Worm (Caenorhabditis elegans): ENCODE measurements around the gene nas-31.

ce11 chrV:10901125-10901524 lies 20.5 kb downstream of the nas-31 start, which contains the start of gene spp-16:
- TF ChIP-seq C04F5.9 (tag; optimal IDR thresholded peaks at IDR 0.05) (no peak), lin-13 (GFP tag; optimal IDR thresholded peaks at IDR 0.05) (no peak), ces-1 (GFP tag; optimal IDR thresholded peaks at IDR 0.05) (no peak), unc-86 (tag; optimal IDR thresholded peaks at IDR 0.05) (no peak), nhr-20 (tag; optimal IDR thresholded peaks at IDR 0.05) (no peak), ztf-11 (tag; optimal IDR thresholded peaks at IDR 0.05) (no peak), lir-3 (tag; optimal IDR thresholded peaks at IDR 0.05; ENCODE audit: poor library complexity) (no peak), aly-2 (tag; optimal IDR thresholded peaks at IDR 0.05) (no peak), nhr-84 (tag; optimal IDR thresholded peaks at IDR 0.05) (no peak), mep-1 (tag; optimal IDR thresholded peaks at IDR 0.05) (no peak), lin-15B (tag; optimal IDR thresholded peaks at IDR 0.05) (no peak), dsc-1 (tag; optimal IDR thresholded peaks at IDR 0.05) (no peak), fkh-10 (GFP tag; optimal IDR thresholded peaks at IDR 0.05) (no peak)

Data from whole organism, L1 larva.